Worm (Caenorhabditis elegans) whole organism, L1 larva: Measurements from ENCODE around the gene srlf-17.

ENCODE experiments used
- C16A3.4 ChIP-seq: fragments of 150-350 bp; optimal IDR thresholded peaks from 2 replicates; lab custom pipeline; 2014; ENCODE audit warnings: missing biosample characterization, missing genetic modification characterization
- C34B4.2 ChIP-seq: sonication (generic microtip); optimal IDR thresholded peaks from 2 replicates; lab custom pipeline; 2017; ENCODE audit warnings: mild to moderate bottlenecking, missing genetic modification characterization, missing compliant biosample characterization
- F16B12.6 ChIP-seq: fragments of 150-350 bp; optimal IDR thresholded peaks from 2 replicates; lab custom pipeline; 2014; ENCODE audit warnings: missing biosample characterization, missing genetic modification characterization
- aha-1 ChIP-seq: fragments of 150-350 bp; optimal IDR thresholded peaks from 2 replicates; lab custom pipeline; 2014; ENCODE audit warnings: missing biosample characterization, missing genetic modification characterization
- aly-2 ChIP-seq: fragments of 150-350 bp; optimal IDR thresholded peaks from 2 replicates; lab custom pipeline; 2014; ENCODE audit warnings: missing biosample characterization, missing genetic modification characterization
- ama-1 ChIP-seq: fragments of 150-350 bp; optimal IDR thresholded peaks from 2 replicates; lab custom pipeline; 2014
- ceh-8 ChIP-seq: fragments of 200-800 bp; sonication (Bioruptor generic); optimal IDR thresholded peaks from 2 replicates; lab custom pipeline; 2018; ENCODE audit warnings: mild to moderate bottlenecking, missing genetic modification characterization, moderate library complexity, missing compliant biosample characterization
- ceh-88 ChIP-seq: fragments of 200-800 bp; sonication (Bioruptor generic); IDR thresholded peaks from 2 replicates; pipeline ENCODE4 v1.3.6; 2022; ENCODE audit warnings: missing genetic modification characterization, missing compliant biosample characterization
- ces-1 ChIP-seq: fragments of 150-350 bp; optimal IDR thresholded peaks from 2 replicates; lab custom pipeline; 2014; ENCODE audit warnings: missing biosample characterization, missing genetic modification reagents, missing genetic modification characterization
- dpl-1 ChIP-seq, 3 experiments: fragments of 150-350 bp in 2 of 3; sonication (generic microtip) in 1 of 3; optimal IDR thresholded peaks; 2 replicates each; lab custom pipeline; 2014 to 2017; ENCODE audit warnings: missing biosample characterization in 3 of 3, missing genetic modification characterization in 3 of 3, missing genetic modification reagents in 3 of 3
- efl-1 ChIP-seq, 4 experiments: fragments of 150-350 bp; optimal IDR thresholded peaks in 3 of 4; peaks in 1 of 4; 1 replicate in 1 of 4; 2 replicates in 3 of 4; lab custom pipeline; 2014; ENCODE audit warnings: missing biosample characterization in 2 of 4, missing genetic modification characterization in 2 of 4, missing genetic modification reagents in 2 of 4
- efl-3 ChIP-seq: fragments of 200-800 bp; sonication (Bioruptor generic); optimal IDR thresholded peaks from 2 replicates; lab custom pipeline; 2018; ENCODE audit warnings: mild to moderate bottlenecking, missing genetic modification characterization, missing compliant biosample characterization
- egl-27 ChIP-seq, 2 experiments: fragments of 150-350 bp in 1 of 2; sonication (generic microtip); optimal IDR thresholded peaks; 3 replicates each; lab custom pipeline; 2017 to 2018; ENCODE audit warnings: missing biosample characterization in 2 of 2, missing genetic modification characterization in 2 of 2, missing genetic modification reagents in 2 of 2
- elt-3 ChIP-seq, 6 experiments: fragments of 150-350 bp in 1 of 6; sonication (generic microtip); optimal IDR thresholded peaks; 2 replicates each; lab custom pipeline; 2017 to 2018; ENCODE audit warnings: missing biosample characterization in 6 of 6, missing genetic modification characterization in 6 of 6, inconsistent platforms in 1 of 6
- ets-5 ChIP-seq: fragments of 200-800 bp; sonication (Bioruptor generic); IDR thresholded peaks from 2 replicates; pipeline ENCODE4 v1.3.6; 2022; ENCODE audit warnings: missing genetic modification characterization, missing compliant biosample characterization
- fkh-4 ChIP-seq: sonication (generic microtip); optimal IDR thresholded peaks from 2 replicates; lab custom pipeline; 2016; ENCODE audit warnings: missing compliant biosample characterization, missing genetic modification characterization, borderline replicate concordance
- fos-1 ChIP-seq: fragments of 150-350 bp; optimal IDR thresholded peaks from 2 replicates; lab custom pipeline; 2014; ENCODE audit warnings: missing biosample characterization, missing genetic modification characterization
- grh-1 ChIP-seq: fragments of 200-800 bp; sonication (Bioruptor generic); IDR thresholded peaks from 2 replicates; pipeline ENCODE4 v1.3.6; 2022; ENCODE audit warnings: missing genetic modification reagents, missing genetic modification characterization, missing compliant biosample characterization
- hlh-4 ChIP-seq: sonication (generic microtip); optimal IDR thresholded peaks from 2 replicates; lab custom pipeline; 2016; ENCODE audit warnings: mild to moderate bottlenecking, missing genetic modification characterization, missing compliant biosample characterization
- hpl-2 ChIP-seq: fragments of 150-350 bp; optimal IDR thresholded peaks from 2 replicates; lab custom pipeline; 2014; ENCODE audit warnings: missing biosample characterization, missing genetic modification reagents, missing genetic modification characterization
- isw-1 ChIP-seq: fragments of 200-800 bp; sonication (Bioruptor generic); IDR thresholded peaks from 2 replicates; pipeline ENCODE4 v1.3.6; 2022; ENCODE audit warnings: missing genetic modification characterization, missing compliant biosample characterization
- lin-14 ChIP-seq: fragments of 200-800 bp; sonication (Bioruptor generic); optimal IDR thresholded peaks from 2 replicates; lab custom pipeline; 2018; ENCODE audit warnings: mild to moderate bottlenecking, missing genetic modification characterization, moderate library complexity, missing compliant biosample characterization
- lin-39 ChIP-seq: fragments of 150-350 bp; optimal IDR thresholded peaks from 2 replicates; lab custom pipeline; 2014; ENCODE audit warnings: missing biosample characterization, missing genetic modification reagents, missing genetic modification characterization
- lsy-2 ChIP-seq, 2 experiments: fragments of 150-350 bp; optimal IDR thresholded peaks; 2 replicates each; lab custom pipeline; 2014; ENCODE audit warnings: missing biosample characterization in 2 of 2, missing genetic modification characterization in 2 of 2
- mab-9 ChIP-seq: fragments of 200-800 bp; sonication (Bioruptor generic); IDR thresholded peaks from 2 replicates; pipeline ENCODE4 v1.3.6; 2022; ENCODE audit warnings: missing genetic modification reagents, missing genetic modification characterization, missing compliant biosample characterization
- mep-1 ChIP-seq: fragments of 150-350 bp; optimal IDR thresholded peaks from 2 replicates; lab custom pipeline; 2014; ENCODE audit warnings: missing biosample characterization, missing genetic modification characterization
- nhr-12 ChIP-seq: sonication (generic microtip); optimal IDR thresholded peaks from 2 replicates; lab custom pipeline; 2017; ENCODE audit warnings: missing biosample characterization, missing genetic modification characterization
- nhr-20 ChIP-seq: sonication (generic microtip); optimal IDR thresholded peaks from 2 replicates; lab custom pipeline; 2016; ENCODE audit warnings: mild to moderate bottlenecking, missing genetic modification characterization, missing compliant biosample characterization
- nhr-237 ChIP-seq: fragments of 150-350 bp; optimal IDR thresholded peaks from 2 replicates; lab custom pipeline; 2014; ENCODE audit warnings: missing biosample characterization, missing genetic modification characterization
- nhr-47 ChIP-seq: sonication (generic microtip); optimal IDR thresholded peaks from 2 replicates; lab custom pipeline; 2016; ENCODE audit warnings: mild to moderate bottlenecking, missing genetic modification characterization, moderate library complexity, missing compliant biosample characterization
- nhr-71 ChIP-seq: sonication (generic microtip); optimal IDR thresholded peaks from 2 replicates; lab custom pipeline; 2016; ENCODE audit warnings: mild to moderate bottlenecking, missing genetic modification characterization, moderate library complexity, missing compliant biosample characterization
- nhr-76 ChIP-seq: sonication (generic microtip); optimal IDR thresholded peaks from 2 replicates; lab custom pipeline; 2017; ENCODE audit warnings: missing biosample characterization, missing genetic modification characterization
- nhr-77 ChIP-seq: fragments of 150-350 bp; optimal IDR thresholded peaks from 2 replicates; lab custom pipeline; 2014; ENCODE audit warnings: missing biosample characterization, missing genetic modification characterization
- nhr-84 ChIP-seq: sonication (generic microtip); optimal IDR thresholded peaks from 2 replicates; lab custom pipeline; 2017; ENCODE audit warnings: missing biosample characterization, missing genetic modification characterization
- pax-3 ChIP-seq: fragments of 200-800 bp; sonication (Bioruptor generic); optimal IDR thresholded peaks from 2 replicates; lab custom pipeline; 2018; ENCODE audit warnings: mild to moderate bottlenecking, missing genetic modification characterization, moderate library complexity, missing compliant biosample characterization
- rnt-1 ChIP-seq: sonication (generic microtip); optimal IDR thresholded peaks from 2 replicates; lab custom pipeline; 2016; ENCODE audit warnings: mild to moderate bottlenecking, missing genetic modification characterization, moderate library complexity, missing compliant biosample characterization
- snpc-4 ChIP-seq: fragments of 150-350 bp; optimal IDR thresholded peaks from 2 replicates; lab custom pipeline; 2014; ENCODE audit warnings: missing biosample characterization, missing genetic modification characterization
- snu-23 ChIP-seq: sonication (generic microtip); optimal IDR thresholded peaks from 2 replicates; lab custom pipeline; 2016; ENCODE audit warnings: missing genetic modification characterization, missing compliant biosample characterization
- sptf-1 ChIP-seq: fragments of 150-350 bp; optimal IDR thresholded peaks from 2 replicates; lab custom pipeline; 2014; ENCODE audit warnings: missing biosample characterization, missing genetic modification characterization
- sup-37 ChIP-seq: fragments of 200-800 bp; sonication (Bioruptor generic); optimal IDR thresholded peaks from 2 replicates; lab custom pipeline; 2018; ENCODE audit warnings: mild to moderate bottlenecking, missing genetic modification characterization, missing compliant biosample characterization
- swsn-7 ChIP-seq: sonication (generic microtip); optimal IDR thresholded peaks from 2 replicates; lab custom pipeline; 2016; ENCODE audit warnings: missing genetic modification characterization, missing compliant biosample characterization
- tbx-2 ChIP-seq: sonication (generic microtip); optimal IDR thresholded peaks from 2 replicates; lab custom pipeline; 2016; ENCODE audit warnings: missing genetic modification characterization, missing compliant biosample characterization
- tlp-1 ChIP-seq: fragments of 150-350 bp; optimal IDR thresholded peaks from 2 replicates; lab custom pipeline; 2014; ENCODE audit warnings: missing biosample characterization, missing genetic modification characterization
- unc-86 ChIP-seq: sonication (generic microtip); optimal IDR thresholded peaks from 2 replicates; lab custom pipeline; 2016; ENCODE audit warnings: missing genetic modification characterization, missing compliant biosample characterization
- xbp-1 ChIP-seq: sonication (generic microtip); optimal IDR thresholded peaks from 2 replicates; lab custom pipeline; 2016; ENCODE audit warnings: missing genetic modification characterization, missing compliant biosample characterization
- zag-1 ChIP-seq: fragments of 150-350 bp; optimal IDR thresholded peaks from 2 replicates; lab custom pipeline; 2014; ENCODE audit warnings: missing biosample characterization, missing genetic modification characterization

srlf-17 gene

DNA sequence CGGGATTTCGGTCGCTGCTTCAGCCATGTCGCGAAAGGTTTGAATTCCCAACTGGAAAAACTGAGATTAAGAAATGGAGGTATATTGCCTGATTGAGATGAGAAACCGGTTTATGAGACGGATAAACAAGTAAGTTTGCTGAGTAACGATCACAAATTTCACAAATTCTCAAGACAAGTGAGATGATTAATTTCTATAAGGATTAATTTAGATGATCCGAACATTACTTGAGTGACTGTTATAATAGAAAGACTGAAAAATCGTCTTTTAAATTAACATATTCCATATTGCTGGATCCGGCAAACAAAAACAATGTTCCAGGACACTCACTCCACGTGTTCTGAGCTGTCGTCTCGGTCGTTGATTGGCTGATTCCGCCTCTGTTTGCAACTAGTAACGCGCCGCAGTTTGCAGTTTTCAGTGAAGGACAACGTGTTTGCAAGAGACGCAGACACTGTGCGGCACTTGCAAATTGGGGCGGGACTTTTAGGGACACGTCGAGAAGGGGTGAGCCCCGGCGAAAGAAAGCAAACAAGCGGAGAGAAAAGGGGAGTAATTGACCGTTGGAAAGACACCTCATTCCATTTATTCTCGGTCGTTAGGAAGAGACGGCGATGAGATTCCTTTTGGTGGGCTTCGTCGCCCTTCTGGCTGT is 16.5 kb upstream of the srlf-17 start, which contains the start of the genes imp-2 and enpl-1 (continued):
- TF ChIP-seq ces-1 (GFP tag; lab: Kevin White, UChicago) (no peak), rnt-1 (tag; lab: Kevin White, UChicago) (peak; percentile 91), dpl-1 (GFP tag; optimal IDR thresholded peaks at IDR 0.05; lab: Kevin White, UChicago) (peak; percentile 60 to 79 (median 78)), ama-1 (lab: Kevin White, UChicago) (peak; percentile 30), mab-9 (GFP tag; lab: Robert Waterston, UW) (peak; percentile 77; the same call in 1 of the 2 replicates), hlh-4 (tag; lab: Kevin White, UChicago) (no peak), tlp-1 (tag; lab: Kevin White, UChicago) (no peak), isw-1 (GFP tag; lab: Robert Waterston, UW) (peak; percentile 94), snpc-4 (tag; lab: Kevin White, UChicago) (peak; percentile 60), F16B12.6 (tag; lab: Kevin White, UChicago) (peak; percentile 56), ceh-88 (GFP tag; lab: Robert Waterston, UW) (no peak), sup-37 (GFP tag; lab: Kevin White, UChicago) (peak; percentile 76), elt-3 (tag; optimal IDR thresholded peaks at IDR 0.05; lab: Kevin White, UChicago) (peak in 3 of 6 experiments; percentile 25 to 91 (median 63)), snu-23 (GFP tag; lab: Kevin White, UChicago) (peak; percentile 95), mep-1 (peak; percentile 88), fkh-4 (tag; lab: Kevin White, UChicago) (peak; percentile 51), sptf-1 (tag; lab: Kevin White, UChicago) (no peak), nhr-20 (tag; lab: Kevin White, UChicago) (peak; percentile 94), lin-39 (tag; lab: Kevin White, UChicago) (peak; percentile 72), lsy-2 (tag; optimal IDR thresholded peaks at IDR 0.05; lab: Kevin White, UChicago) (peak; percentile 94 to 97), unc-86 (tag; lab: Kevin White, UChicago) (peak; percentile 91), C34B4.2 (tag; lab: Kevin White, UChicago) (peak; percentile 42), pax-3 (tag; lab: Kevin White, UChicago) (peak; percentile 84), nhr-84 (no peak), nhr-77 (tag; lab: Kevin White, UChicago) (peak; percentile 93), egl-27 (tag; optimal IDR thresholded peaks at IDR 0.05; lab: Kevin White, UChicago) (peak; percentile 30 to 31), tbx-2 (tag; lab: Kevin White, UChicago) (peak; percentile 94), efl-3 (GFP tag; lab: Kevin White, UChicago) (no peak), zag-1 (tag; lab: Kevin White, UChicago) (peak; percentile 40), nhr-237 (tag; lab: Kevin White, UChicago) (peak; percentile 63), C16A3.4 (tag; lab: Kevin White, UChicago) (peak; percentile 86), ceh-8 (GFP tag; lab: Kevin White, UChicago) (peak; percentile 57), ets-5 (GFP tag; lab: Robert Waterston, UW) (no peak), fos-1 (tag; lab: Kevin White, UChicago) (peak; percentile 76)

DNA sequence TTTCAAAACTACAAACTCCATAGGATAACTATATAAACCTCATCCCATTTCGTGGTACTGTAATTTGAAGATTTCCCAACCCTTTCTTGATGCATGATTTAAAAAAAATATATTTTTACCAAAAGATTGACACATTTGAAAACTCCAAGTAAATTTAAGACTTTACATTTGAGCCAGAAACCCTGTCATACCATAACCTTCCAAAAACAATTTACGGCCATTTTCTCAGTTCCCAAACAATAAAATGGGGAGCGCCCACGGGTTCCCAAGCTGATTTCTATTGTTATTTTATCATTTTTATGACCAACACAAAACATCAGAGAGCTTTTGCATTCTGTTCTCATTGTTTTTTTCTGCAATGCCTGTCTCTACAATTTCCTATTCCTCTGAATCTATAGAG is 10.1 kb upstream of the srlf-17 start, which contains the start of gene clc-9:
TSS of gene clc-9 (plus strand) at position 301 of the 400 bp plus-strand sequence.
- no peak for TF ChIP-seq C16A3.4 (tag; lab: Kevin White, UChicago)
- no peak for TF ChIP-seq efl-1 (optimal IDR thresholded peaks at IDR 0.05; lab: Kevin White, UChicago)
- TF ChIP-seq efl-1 (GFP tag; optimal IDR thresholded peaks at IDR 0.05 in 1 of 2; lab: Kevin White, UChicago): peak in 1 of 2 experiments; percentile 27

DNA sequence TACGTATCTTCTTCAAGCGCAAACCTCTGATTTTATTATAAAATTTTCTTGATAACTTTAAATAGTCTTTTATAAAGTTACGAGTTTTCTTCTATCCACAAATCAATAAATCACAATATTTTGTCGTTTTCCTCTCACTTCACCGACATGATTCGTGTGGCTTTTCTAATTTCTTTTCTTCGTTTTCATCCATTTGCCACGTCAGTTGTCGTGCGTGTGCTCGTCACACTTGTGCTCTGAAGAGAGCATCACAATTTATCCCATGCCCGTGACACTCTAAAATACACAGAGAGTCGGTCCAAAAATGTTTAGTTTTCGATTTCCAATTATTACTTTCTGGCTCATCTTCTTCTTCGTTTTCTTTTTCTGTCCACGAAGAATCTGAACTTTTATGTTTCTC is 9.4 kb upstream of the srlf-17 start:
- TF ChIP-seq mep-1: no peak
- TF ChIP-seq mab-9 (GFP tag; lab: Robert Waterston, UW): no peak
- peak; percentile 51 for TF ChIP-seq xbp-1 (tag; lab: Kevin White, UChicago)
- no peak for TF ChIP-seq aha-1 (tag; lab: Kevin White, UChicago)
- TF ChIP-seq nhr-84: no peak
- no peak for TF ChIP-seq snpc-4 (tag; lab: Kevin White, UChicago)
- TF ChIP-seq nhr-47 (tag; lab: Kevin White, UChicago): no peak
- peak in 1 of 2 experiments; percentile 42 for TF ChIP-seq lsy-2 (tag; optimal IDR thresholded peaks at IDR 0.05; lab: Kevin White, UChicago)
- no peak for TF ChIP-seq nhr-76 (tag; lab: Kevin White, UChicago)
- TF ChIP-seq snu-23 (GFP tag; lab: Kevin White, UChicago): peak; percentile 17
- no peak for TF ChIP-seq swsn-7 (tag; lab: Kevin White, UChicago)
- no peak for TF ChIP-seq ceh-88 (GFP tag; lab: Robert Waterston, UW)
- TF ChIP-seq grh-1 (GFP tag; lab: Robert Waterston, UW): no peak
- no peak for TF ChIP-seq nhr-12 (tag; lab: Kevin White, UChicago)
- TF ChIP-seq sptf-1 (tag; lab: Kevin White, UChicago): no peak
- no peak for TF ChIP-seq hpl-2
- no peak for TF ChIP-seq tbx-2 (tag; lab: Kevin White, UChicago)
- TF ChIP-seq aly-2 (tag; lab: Kevin White, UChicago): no peak
- no peak for TF ChIP-seq fkh-4 (tag; lab: Kevin White, UChicago)
- TF ChIP-seq nhr-71 (tag; lab: Kevin White, UChicago): peak; percentile 47
- peak; percentile 46 for TF ChIP-seq lin-14 (GFP tag; lab: Kevin White, UChicago)
- no peak for TF ChIP-seq ets-5 (GFP tag; lab: Robert Waterston, UW)
